Worm (Caenorhabditis elegans) whole organism, late embryonic: Measurements from ENCODE around the gene ztf-31.

Experiments
- hlh-30 ChIP-seq: sonication (generic microtip); optimal IDR thresholded peaks from 2 replicates; lab custom pipeline; 2017; ENCODE audit warnings: antibody characterized with exemption, missing genetic modification characterization, missing compliant biosample characterization; ENCODE audit not compliant: insufficient read depth
- mec-3 ChIP-seq: sonication (generic microtip); optimal IDR thresholded peaks from 2 replicates; lab custom pipeline; 2016; ENCODE audit warnings: borderline replicate concordance, missing genetic modification characterization, missing compliant biosample characterization
- pha-4 ChIP-seq: fragments of 150-350 bp; optimal IDR thresholded peaks from 2 replicates; lab custom pipeline; 2018; ENCODE audit warnings: missing biosample characterization, missing genetic modification reagents, missing genetic modification characterization

ce11 chrIII:7278491-7278890 is 37.3 kb downstream of the ztf-31 start:
- TF ChIP-seq hlh-30 (tag; lab: Kevin White, UChicago) (no peak), pha-4 (no peak), mec-3 (no peak)
